Fruit fly (Drosophila melanogaster): ENCODE measurements around the gene CG13998.
A peak's percentile ranks its signal among the peaks of the same experiment; 100 is the strongest.

CG13998 gene

dm6 chr2L:5978333-5979054 is 21.9 kb upstream of the CG13998 start (continued):
- TF ChIP-seq vvl (GFP tag; IDR thresholded peaks at IDR 0.05): no peak
- no peak for TF ChIP-seq chm (GFP tag; IDR thresholded peaks at IDR 0.05)
- no peak for TF ChIP-seq trem (tag; optimal IDR thresholded peaks at IDR 0.05)
- no peak for TF ChIP-seq CG10147 (GFP tag; optimal IDR thresholded peaks at IDR 0.05)
- TF ChIP-seq crol (GFP tag; IDR thresholded peaks at IDR 0.05): no peak
- TF ChIP-seq CG2129 (GFP tag; IDR thresholded peaks at IDR 0.05; ENCODE audit: partially characterized antibody): no peak
- no peak for TF ChIP-seq C15 (GFP tag; IDR thresholded peaks at IDR 0.05)
- TF ChIP-seq sd (tag; optimal IDR thresholded peaks at IDR 0.05): no peak
- TF ChIP-seq CG11504 (tag; optimal IDR thresholded peaks at IDR 0.05): no peak
- no peak for TF ChIP-seq E2f1 (GFP tag; IDR thresholded peaks at IDR 0.05)

dm6 chr2L:5977729-5978078 is 21.1 kb upstream of the CG13998 start:
- TF ChIP-seq lola (GFP tag; optimal IDR thresholded peaks at IDR 0.05) (no peak), MTF-1 (GFP tag; optimal IDR thresholded peaks at IDR 0.05; ENCODE audit: borderline replicate concordance) (no peak), Trl (optimal IDR thresholded peaks at IDR 0.05) (peak; percentile 27 to 80), Trl (GFP tag; optimal IDR thresholded peaks at IDR 0.05) (no peak)

- no peak for TF ChIP-seq Atf6 (GFP tag; IDR thresholded peaks at IDR 0.05)
- no peak for TF ChIP-seq Myb (GFP tag; optimal IDR thresholded peaks at IDR 0.05)
- TF ChIP-seq CG13296 (GFP tag; optimal IDR thresholded peaks at IDR 0.05): no peak
- TF ChIP-seq CoRest (tag; optimal IDR thresholded peaks at IDR 0.05): no peak
- TF ChIP-seq CG3407 (GFP tag; optimal IDR thresholded peaks at IDR 0.05): no peak
- no peak for TF ChIP-seq CG4617 (GFP tag; optimal IDR thresholded peaks at IDR 0.05; ENCODE audit: borderline replicate concordance)
- TF ChIP-seq en (GFP tag; optimal IDR thresholded peaks at IDR 0.05): no peak
- TF ChIP-seq CG11456 (GFP tag; IDR thresholded peaks at IDR 0.05): no peak
- no peak for TF ChIP-seq inv (GFP tag; IDR thresholded peaks at IDR 0.05; ENCODE audit: partially characterized antibody)
- TF ChIP-seq chm (GFP tag; IDR thresholded peaks at IDR 0.05): no peak
- no peak for TF ChIP-seq Ptx1 (GFP tag; IDR thresholded peaks at IDR 0.05)
- TF ChIP-seq Fer1 (GFP tag; optimal IDR thresholded peaks at IDR 0.05): peak; percentile 48
- TF ChIP-seq gem (tag; optimal IDR thresholded peaks at IDR 0.05): no peak
- TF ChIP-seq stwl (tag; optimal IDR thresholded peaks at IDR 0.05): no peak
- TF ChIP-seq zf30C (GFP tag; optimal IDR thresholded peaks at IDR 0.05): no peak
- peak; percentile 11 for TF ChIP-seq CG34376 (GFP tag; optimal IDR thresholded peaks at IDR 0.05)
- TF ChIP-seq slou (GFP tag; optimal IDR thresholded peaks at IDR 0.05): no peak
- TF ChIP-seq Kr (GFP tag; optimal IDR thresholded peaks at IDR 0.05): peak; percentile 3
- peak; percentile 46 for TF ChIP-seq CG18599 (GFP tag; optimal IDR thresholded peaks at IDR 0.05)
- no peak for TF ChIP-seq luna (GFP tag; optimal IDR thresholded peaks at IDR 0.05)
- TF ChIP-seq CG8924 (tag; optimal IDR thresholded peaks at IDR 0.05): peak; percentile 35
- no peak for TF ChIP-seq ab (GFP tag; optimal IDR thresholded peaks at IDR 0.05)
- TF ChIP-seq bbx (GFP tag; IDR thresholded peaks at IDR 0.05; ENCODE audit: partially characterized antibody): no peak
- peak; percentile 42 for TF ChIP-seq Side (GFP tag; optimal IDR thresholded peaks at IDR 0.05)
- peak; percentile 15 for TF ChIP-seq wek (GFP tag; optimal IDR thresholded peaks at IDR 0.05)
- TF ChIP-seq CG11723 (GFP tag; optimal IDR thresholded peaks at IDR 0.05): no peak
- no peak for TF ChIP-seq CG11398 (GFP tag; optimal IDR thresholded peaks at IDR 0.05)
- TF ChIP-seq bsh (GFP tag; optimal IDR thresholded peaks at IDR 0.05): no peak
- TF ChIP-seq CG9727 (GFP tag; optimal IDR thresholded peaks at IDR 0.05): no peak
- no peak for TF ChIP-seq CG11085 (GFP tag; IDR thresholded peaks at IDR 0.05)
- TF ChIP-seq Xbp1 (GFP tag; optimal IDR thresholded peaks at IDR 0.05): no peak
- no peak for TF ChIP-seq Bgb (GFP tag; IDR thresholded peaks at IDR 0.05; ENCODE audit: partially characterized antibody)
- TF ChIP-seq mld (GFP tag; IDR thresholded peaks at IDR 0.05; ENCODE audit: partially characterized antibody): no peak
Observed at dm6 chr2L:5977070-5977728, 20.6 kb upstream of the CG13998 start.

Measured in whole organism, embryonic.